Fruit fly (Drosophila melanogaster) whole organism, pupa: ENCODE measurements around the gene grn.

Experiments
- CG10348 ChIP-seq: fragments of 200-800 bp; sonication (Bioruptor generic); IDR thresholded peaks from 2 replicates; pipeline ENCODE4 v1.3.6; 2022; ENCODE audit warnings: missing biosample characterization, missing genetic modification characterization
- CG13204 ChIP-seq: fragments of 200-800 bp; sonication (Bioruptor generic); optimal IDR thresholded peaks from 2 replicates; lab custom pipeline; 2018; ENCODE audit warnings: missing biosample characterization, mild to moderate bottlenecking, missing genetic modification characterization, moderate library complexity
- CG17806 ChIP-seq: fragments of 200-800 bp; sonication (Bioruptor generic); optimal IDR thresholded peaks from 2 replicates; lab custom pipeline; 2018; ENCODE audit warnings: missing biosample characterization, mild to moderate bottlenecking, missing genetic modification characterization, moderate library complexity
- CG32121 ChIP-seq: fragments of 200-800 bp; sonication (Bioruptor generic); IDR thresholded peaks from 2 replicates; pipeline ENCODE4 v1.3.6; 2022; ENCODE audit warnings: missing biosample characterization, missing genetic modification characterization
- CG9948 ChIP-seq: fragments of 200-800 bp; sonication (Bioruptor generic); optimal IDR thresholded peaks from 2 replicates; lab custom pipeline; 2018; ENCODE audit warnings: missing biosample characterization, mild to moderate bottlenecking, missing genetic modification characterization, moderate library complexity
- Ets98B ChIP-seq: fragments of 200-800 bp; sonication (Bioruptor generic); IDR thresholded peaks from 2 replicates; pipeline ENCODE4 v1.3.6; 2022; ENCODE audit warnings: missing biosample characterization, missing genetic modification characterization
- Snoo ChIP-seq: fragments of 200-800 bp; sonication (Bioruptor generic); optimal IDR thresholded peaks from 3 replicates; lab custom pipeline; 2017; ENCODE audit warnings: missing biosample characterization, mild to moderate bottlenecking, missing genetic modification characterization, inconsistent platforms
- rn ChIP-seq: fragments of 200-800 bp; sonication (Bioruptor generic); IDR thresholded peaks from 2 replicates; pipeline ENCODE4 v1.3.6; 2022; ENCODE audit warnings: missing biosample characterization, missing genetic modification characterization

dm6 chr3R:8108770-8109169 lies 72.5 kb downstream of the grn start:
- no peak for TF ChIP-seq CG10348
- no peak for TF ChIP-seq Snoo (tag; lab: Kevin White, UChicago)
- TF ChIP-seq CG13204, result no peak
- no peak for TF ChIP-seq rn (GFP tag; lab: Robert Waterston, UW)
- TF ChIP-seq CG9948 (tag; lab: Kevin White, UChicago), result no peak
- no peak for TF ChIP-seq Ets98B
- no peak for TF ChIP-seq CG17806 (tag; lab: Kevin White, UChicago)
- no peak for TF ChIP-seq CG32121 (GFP tag; lab: Robert Waterston, UW)
